Worm (Caenorhabditis elegans) whole organism, early embryonic: Measurements from ENCODE around the gene K02E10.6.

Experiments used
- B0310.2 ChIP-seq: sonication (generic microtip); optimal IDR thresholded peaks from 2 replicates; lab custom pipeline; 2016; ENCODE audit warnings: mild to moderate bottlenecking, missing genetic modification characterization, missing compliant biosample characterization
- F13C5.2 ChIP-seq: sonication (generic microtip); optimal IDR thresholded peaks from 2 replicates; lab custom pipeline; 2017; ENCODE audit warnings: mild to moderate bottlenecking, missing genetic modification characterization, inconsistent platforms, missing compliant biosample characterization
- aly-1 ChIP-seq: sonication (generic microtip); optimal IDR thresholded peaks from 2 replicates; lab custom pipeline; 2016; ENCODE audit warnings: missing genetic modification characterization, missing compliant biosample characterization
- ama-1 ChIP-seq: fragments of 150-350 bp; optimal IDR thresholded peaks from 2 replicates; lab custom pipeline; 2014
- ceh-13 ChIP-seq: fragments of 200-800 bp; sonication (Bioruptor generic); optimal IDR thresholded peaks from 2 replicates; lab custom pipeline; 2018; ENCODE audit warnings: mild to moderate bottlenecking, missing genetic modification characterization, missing compliant biosample characterization
- ceh-36 ChIP-seq: sonication (generic microtip); optimal IDR thresholded peaks from 2 replicates; lab custom pipeline; 2016; ENCODE audit warnings: missing genetic modification characterization, inconsistent platforms, missing compliant biosample characterization
- ets-7 ChIP-seq: sonication (generic microtip); optimal IDR thresholded peaks from 2 replicates; lab custom pipeline; 2016; ENCODE audit warnings: missing genotype, missing genetic modification characterization, missing compliant biosample characterization
- flt-1 ChIP-seq: fragments of 200-800 bp; sonication (Bioruptor generic); IDR thresholded peaks from 2 replicates; pipeline ENCODE4 v1.3.6; 2022; ENCODE audit warnings: missing genetic modification characterization, missing compliant biosample characterization
- hmbx-1 ChIP-seq: sonication (generic microtip); optimal IDR thresholded peaks from 2 replicates; lab custom pipeline; 2016; ENCODE audit warnings: mild to moderate bottlenecking, missing genetic modification characterization, missing compliant biosample characterization
- hmg-4 ChIP-seq: fragments of 200-800 bp; sonication (Bioruptor generic); optimal IDR thresholded peaks from 2 replicates; lab custom pipeline; 2018; ENCODE audit warnings: mild to moderate bottlenecking, missing genetic modification characterization, missing compliant biosample characterization
- hnd-1 ChIP-seq: sonication (generic microtip); optimal IDR thresholded peaks from 2 replicates; lab custom pipeline; 2016; ENCODE audit warnings: missing genetic modification characterization, missing compliant biosample characterization
- pes-1 ChIP-seq: fragments of 200-800 bp; sonication (Bioruptor generic); IDR thresholded peaks from 2 replicates; pipeline ENCODE4 v1.3.6; 2022; ENCODE audit warnings: missing genetic modification reagents, missing genetic modification characterization, missing compliant biosample characterization
- scrt-1 ChIP-seq: fragments of 200-800 bp; sonication (Bioruptor generic); IDR thresholded peaks from 2 replicates; pipeline ENCODE4 v1.3.6; 2022; ENCODE audit warnings: missing genetic modification characterization, missing compliant biosample characterization
- sea-1 ChIP-seq: fragments of 200-800 bp; sonication (Bioruptor generic); conservative IDR thresholded peaks from 2 replicates; pipeline ENCODE4 v1.3.6; 2022; ENCODE audit warnings: missing genetic modification characterization, missing compliant biosample characterization
- tbx-11 ChIP-seq: fragments of 200-800 bp; sonication (Bioruptor generic); IDR thresholded peaks from 2 replicates; pipeline ENCODE4 v1.3.6; 2022; ENCODE audit warnings: missing genetic modification characterization, missing compliant biosample characterization
- tbx-37 ChIP-seq: fragments of 200-800 bp; sonication (Bioruptor generic); conservative IDR thresholded peaks from 2 replicates; pipeline ENCODE4 v1.3.6; 2022; ENCODE audit warnings: missing genetic modification reagents, missing genetic modification characterization, missing compliant biosample characterization
- tra-4 ChIP-seq: sonication (generic microtip); optimal IDR thresholded peaks from 2 replicates; lab custom pipeline; 2017; ENCODE audit warnings: missing genetic modification characterization, missing compliant biosample characterization

The K02E10.6 gene

DNA sequence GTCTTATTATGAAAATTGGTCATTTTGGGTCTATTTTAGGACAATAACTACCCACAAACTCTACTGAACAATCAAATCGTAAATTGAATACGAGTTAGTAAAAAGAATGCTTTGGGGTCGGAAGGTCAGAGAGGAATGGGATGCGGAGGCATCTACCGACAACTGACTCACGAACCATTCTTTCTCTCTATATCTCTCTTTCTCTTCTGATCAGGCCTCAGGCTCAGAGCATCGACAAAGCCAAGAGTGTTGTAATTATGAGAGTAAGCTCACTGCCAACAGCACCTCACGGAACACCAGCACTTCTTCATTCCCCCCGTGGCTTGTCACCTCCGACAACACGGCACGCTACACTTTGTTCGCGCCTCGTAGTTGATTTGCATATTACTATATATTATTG, 37.9 kb upstream of the K02E10.6 start:
- TF ChIP-seq scrt-1 (GFP tag; lab: Robert Waterston, UW), result no peak
- TF ChIP-seq hmg-4 (GFP tag; lab: Kevin White, UChicago), result peak; percentile 32
- no peak for TF ChIP-seq ama-1 (lab: Kevin White, UChicago)

DNA sequence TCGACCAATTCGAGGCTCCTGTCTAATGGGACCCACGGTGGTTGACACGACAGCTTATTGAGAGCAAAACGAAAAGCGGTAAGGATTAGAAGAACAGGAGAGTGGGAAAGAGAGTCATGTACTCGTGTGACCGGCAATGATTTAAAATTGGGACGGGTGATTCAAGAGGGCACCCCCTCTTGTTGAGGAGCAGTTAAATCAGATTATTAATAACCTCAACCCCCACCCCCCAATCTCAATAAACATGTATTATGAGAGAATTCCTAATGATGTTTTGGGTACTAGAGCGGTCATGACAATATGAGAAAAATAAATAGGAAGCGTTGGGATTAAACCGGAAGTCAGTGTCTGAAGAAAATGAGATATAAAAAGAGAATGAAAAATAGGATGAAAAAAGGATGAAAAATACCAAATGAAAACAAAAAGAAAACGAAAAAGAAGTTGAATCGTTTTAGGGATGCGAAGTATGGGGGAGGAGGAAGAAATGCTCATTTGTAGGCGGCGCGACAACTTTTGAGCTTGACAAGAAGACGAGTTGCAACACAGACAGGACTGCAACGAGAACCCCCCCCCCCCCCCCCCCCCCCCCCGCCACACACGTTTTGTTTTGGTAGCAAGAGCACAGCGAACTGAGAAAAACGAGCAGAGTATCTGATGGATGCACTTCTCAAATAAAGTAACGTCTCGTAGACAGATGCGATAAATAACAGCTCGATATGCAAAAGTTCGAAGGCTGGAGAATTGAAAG, 34.6 kb upstream of the K02E10.6 start:
- no peak for TF ChIP-seq pes-1
- no peak for TF ChIP-seq hmg-4 (GFP tag; lab: Kevin White, UChicago)
- TF ChIP-seq ceh-36 (tag; lab: Kevin White, UChicago), result no peak
- no peak for TF ChIP-seq tbx-11 (GFP tag; lab: Robert Waterston, UW)
- no peak for TF ChIP-seq hnd-1 (tag; lab: Kevin White, UChicago)
- no peak for TF ChIP-seq tra-4 (tag; lab: Kevin White, UChicago)

DNA sequence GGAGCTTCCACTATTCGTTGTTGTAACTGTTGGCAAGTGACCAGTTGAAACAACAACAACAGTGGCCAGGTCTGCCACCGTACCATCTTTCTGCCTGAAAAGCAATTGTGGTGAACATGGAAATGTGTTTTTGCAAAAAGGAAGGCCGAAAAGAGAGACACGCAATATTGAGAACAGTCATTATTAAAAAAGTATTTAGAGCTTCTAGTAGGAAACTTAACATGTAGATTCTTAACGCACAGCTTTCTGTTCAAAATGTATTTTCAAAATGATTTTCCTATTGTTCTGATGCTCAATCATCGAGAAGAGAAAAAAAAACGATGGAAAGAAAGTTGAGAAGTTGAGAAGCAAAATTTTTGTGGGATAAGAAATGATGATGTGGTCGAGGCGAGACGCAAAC, 32.7 kb upstream of the K02E10.6 start, which contains the start of gene syg-1:
syg-1 (minus strand) TSS at position 101 of the 400 bp plus-strand sequence.
- TF ChIP-seq pes-1 (no peak), scrt-1 (GFP tag; lab: Robert Waterston, UW) (no peak), B0310.2 (tag; lab: Kevin White, UChicago) (no peak), hmbx-1 (tag; lab: Kevin White, UChicago) (no peak), tbx-37 (no peak)

DNA sequence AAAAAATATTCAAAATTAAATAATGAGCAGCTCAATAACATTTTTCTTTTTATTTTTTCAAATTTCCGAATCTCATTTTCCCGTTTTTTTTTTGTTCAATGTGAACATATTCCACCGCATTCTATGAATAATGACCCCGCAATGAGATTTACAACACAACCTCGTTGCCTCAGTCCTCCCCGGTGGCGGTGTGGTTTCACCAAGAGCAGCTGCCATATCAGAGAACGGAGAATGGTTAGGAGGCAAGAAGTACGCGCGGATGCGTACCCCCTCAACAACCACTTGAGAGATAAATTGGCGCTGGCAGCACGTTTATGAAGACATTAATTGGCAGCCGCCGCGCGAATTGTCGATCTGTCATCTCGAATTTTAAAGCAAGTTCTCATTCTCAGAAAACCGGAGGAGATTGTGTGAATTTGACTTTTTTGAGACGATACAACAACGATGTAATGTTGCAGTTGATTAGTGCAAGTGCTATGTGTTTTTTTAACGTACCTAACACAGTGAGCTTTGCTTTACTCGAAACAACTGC, 31.2 kb upstream of the K02E10.6 start:
- TF ChIP-seq pes-1, result no peak
- no peak for TF ChIP-seq ama-1 (lab: Kevin White, UChicago)
- peak; percentile 39 for TF ChIP-seq hmg-4 (GFP tag; lab: Kevin White, UChicago)

DNA sequence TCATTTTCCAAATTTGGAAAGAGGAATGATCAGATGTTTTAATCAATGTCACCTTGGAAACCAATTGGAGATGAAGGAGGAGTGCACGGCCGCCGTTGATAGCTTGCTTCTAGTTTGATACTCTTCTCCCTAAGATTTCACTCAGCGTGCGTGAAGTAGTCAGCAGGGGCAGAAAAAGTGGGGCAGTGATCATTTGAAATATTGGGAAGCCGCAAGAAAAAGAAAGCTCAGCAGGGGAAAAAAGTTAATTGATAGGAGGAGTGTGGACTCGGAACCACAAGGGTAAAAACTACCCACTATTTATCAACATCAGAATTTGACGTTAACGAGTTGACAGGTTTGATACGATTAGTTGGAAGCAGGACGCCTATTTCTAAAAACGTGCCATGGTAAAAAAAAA, 25.9 kb upstream of the K02E10.6 start, which contains the start of gene K02E10.7:
K02E10.7 (minus strand) TSS at position 101 of the 400 bp plus-strand sequence.
- TF ChIP-seq hnd-1 (tag; lab: Kevin White, UChicago) (no peak), B0310.2 (tag; lab: Kevin White, UChicago) (no peak), ceh-13 (GFP tag; lab: Kevin White, UChicago) (no peak), sea-1 (GFP tag; lab: Robert Waterston, UW) (no peak), hmg-4 (GFP tag; lab: Kevin White, UChicago) (no peak), aly-1 (tag; lab: Kevin White, UChicago) (no peak), pes-1 (no peak), tbx-11 (GFP tag; lab: Robert Waterston, UW) (no peak), tbx-37 (no peak), tra-4 (tag; lab: Kevin White, UChicago) (no peak), hmbx-1 (tag; lab: Kevin White, UChicago) (no peak), scrt-1 (GFP tag; lab: Robert Waterston, UW) (no peak), ceh-36 (tag; lab: Kevin White, UChicago) (no peak), flt-1 (no peak)

DNA sequence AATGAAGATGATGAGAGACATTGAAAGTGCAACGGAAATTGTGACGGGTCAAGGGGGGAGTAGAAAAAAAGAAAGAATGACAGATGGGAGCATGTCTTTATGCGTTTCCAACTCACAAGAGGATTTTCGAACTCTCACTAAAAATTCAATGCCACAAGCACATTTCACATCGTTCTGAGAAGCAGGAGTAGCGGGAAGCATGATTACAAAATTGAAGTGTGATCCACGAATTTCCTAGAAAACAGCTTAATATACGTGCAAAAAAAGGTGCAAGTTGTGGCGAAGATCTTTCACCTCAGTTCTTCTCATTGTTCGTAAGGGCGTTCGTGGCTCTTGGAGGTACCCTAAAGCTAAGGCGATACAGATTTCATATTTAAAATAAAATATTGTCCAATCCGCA, 24.2 kb upstream of the K02E10.6 start:
- no peak for TF ChIP-seq B0310.2 (tag; lab: Kevin White, UChicago)
- no peak for TF ChIP-seq scrt-1 (GFP tag; lab: Robert Waterston, UW)
- TF ChIP-seq tbx-37, result no peak
- TF ChIP-seq tbx-11 (GFP tag; lab: Robert Waterston, UW), result no peak
- TF ChIP-seq hmbx-1 (tag; lab: Kevin White, UChicago), result no peak
- no peak for TF ChIP-seq pes-1
- TF ChIP-seq ceh-13 (GFP tag; lab: Kevin White, UChicago), result no peak
- TF ChIP-seq hmg-4 (GFP tag; lab: Kevin White, UChicago), result no peak
- TF ChIP-seq tra-4 (tag; lab: Kevin White, UChicago), result no peak
- TF ChIP-seq ceh-36 (tag; lab: Kevin White, UChicago), result no peak
- no peak for TF ChIP-seq aly-1 (tag; lab: Kevin White, UChicago)
- TF ChIP-seq sea-1 (GFP tag; lab: Robert Waterston, UW), result no peak
- no peak for TF ChIP-seq hnd-1 (tag; lab: Kevin White, UChicago)
- TF ChIP-seq flt-1, result no peak
- TF ChIP-seq ets-7 (tag; lab: Kevin White, UChicago), result no peak
- TF ChIP-seq ama-1 (lab: Kevin White, UChicago), result no peak
- no peak for TF ChIP-seq F13C5.2

DNA sequence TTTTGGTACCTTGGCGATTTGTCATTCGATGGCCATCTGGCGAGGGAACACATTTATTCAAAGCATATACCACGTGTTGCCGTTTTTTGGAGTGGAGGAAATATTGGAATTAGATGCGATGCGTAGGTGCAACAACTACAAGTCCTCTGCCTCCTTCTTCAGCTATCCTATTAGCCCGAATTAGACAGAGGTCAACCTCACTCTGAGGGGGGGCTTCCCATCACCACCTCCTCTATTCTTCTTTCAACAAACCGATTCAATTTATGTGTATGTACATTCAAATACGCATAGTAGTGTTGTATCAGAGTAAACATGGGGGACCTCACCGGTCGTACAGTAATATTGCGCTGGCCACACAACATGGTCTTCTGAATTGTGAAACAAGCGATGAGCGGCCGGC, 15.2 kb upstream of the K02E10.6 start:
- TF ChIP-seq ets-7 (tag; lab: Kevin White, UChicago) (no peak), tbx-37 (no peak), sea-1 (GFP tag; lab: Robert Waterston, UW) (no peak), tra-4 (tag; lab: Kevin White, UChicago) (no peak), F13C5.2 (peak; percentile 28)

DNA sequence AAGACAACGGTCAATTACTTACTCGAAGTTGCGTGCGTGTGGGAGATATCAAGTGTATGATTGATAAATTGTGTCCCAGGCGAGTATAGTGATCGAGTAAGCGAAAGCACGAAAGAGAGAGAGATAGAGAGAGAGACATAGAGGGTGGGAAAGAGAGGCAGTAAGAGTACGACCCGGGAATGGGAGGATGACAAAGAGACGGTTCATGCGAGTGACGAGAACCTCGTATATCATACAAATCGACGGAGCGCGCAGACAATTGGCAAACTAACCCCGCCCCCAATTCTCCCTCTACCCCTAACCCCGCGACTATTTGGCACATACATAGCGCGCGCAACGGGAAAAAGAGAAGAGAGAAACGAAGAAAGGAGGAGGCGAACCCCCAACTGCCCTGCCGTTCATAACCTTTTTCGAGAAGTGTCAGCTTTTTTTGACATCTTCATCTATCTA, 13.3 kb upstream of the K02E10.6 start, which contains the start of gene rabr-1:
rabr-1 (plus strand) TSS at position 316 of the 450 bp plus-strand sequence.
- TF ChIP-seq hnd-1 (tag; lab: Kevin White, UChicago) (no peak), hmg-4 (GFP tag; lab: Kevin White, UChicago) (peak; percentile 85), ceh-36 (tag; lab: Kevin White, UChicago) (no peak), tbx-37 (no peak), tra-4 (tag; lab: Kevin White, UChicago) (no peak), flt-1 (no peak), F13C5.2 (peak; percentile 15), sea-1 (GFP tag; lab: Robert Waterston, UW) (no peak), aly-1 (tag; lab: Kevin White, UChicago) (peak; percentile 25)
